Worm (Caenorhabditis elegans) whole organism, L4 larva: ENCODE data around the gene Y61A9LA.3.

Source experiments
- aly-2 ChIP-seq: sonication (generic microtip); optimal IDR thresholded peaks from 2 replicates; lab custom pipeline; 2018; ENCODE audit warnings: missing biosample characterization, missing genetic modification characterization
- duxl-1 ChIP-seq: sonication (generic microtip); optimal IDR thresholded peaks from 2 replicates; lab custom pipeline; 2016; ENCODE audit warnings: mild to moderate bottlenecking, missing genetic modification characterization, moderate library complexity, missing compliant biosample characterization; ENCODE audit not compliant: poor library complexity
- fkh-10 ChIP-seq: fragments of 150-350 bp; optimal IDR thresholded peaks from 2 replicates; lab custom pipeline; 2014; ENCODE audit warnings: missing biosample characterization, missing genetic modification reagents, missing genetic modification characterization
- hlh-11 ChIP-seq: fragments of 200-800 bp; sonication (Bioruptor generic); optimal IDR thresholded peaks from 2 replicates; lab custom pipeline; 2018; ENCODE audit warnings: mild to moderate bottlenecking, missing genetic modification characterization, missing compliant biosample characterization
- lin-13 ChIP-seq: fragments of 150-350 bp; optimal IDR thresholded peaks from 2 replicates; lab custom pipeline; 2014; ENCODE audit warnings: missing biosample characterization, missing genetic modification reagents, missing genetic modification characterization
- nhr-102 ChIP-seq: sonication (generic microtip); optimal IDR thresholded peaks from 2 replicates; lab custom pipeline; 2016; ENCODE audit warnings: mild to moderate bottlenecking, missing genetic modification characterization, moderate library complexity, missing compliant biosample characterization
- nhr-237 ChIP-seq: sonication (generic microtip); optimal IDR thresholded peaks from 2 replicates; lab custom pipeline; 2017; ENCODE audit warnings: missing biosample characterization, missing genetic modification characterization
- pha-4 ChIP-seq, 2 experiments: fragments of 150-350 bp in 1 of 2; fragments of 200-800 bp in 1 of 2; sonication (Bioruptor generic) in 1 of 2; IDR thresholded peaks in 1 of 2; optimal IDR thresholded peaks in 1 of 2; 2 replicates each; pipeline versions ENCODE4 v1.3.6 to Lab custom; 2014 to 2022; ENCODE audit warnings: missing genetic modification characterization in 2 of 2, missing genetic modification reagents in 2 of 2, missing biosample characterization in 1 of 2, missing compliant biosample characterization in 1 of 2
- php-3 ChIP-seq: fragments of 200-800 bp; sonication (Bioruptor generic); IDR thresholded peaks from 2 replicates; pipeline ENCODE4 v1.3.6; 2022; ENCODE audit warnings: missing genetic modification reagents, missing genetic modification characterization, missing compliant biosample characterization
- pqm-1 ChIP-seq: sonication (generic microtip); optimal IDR thresholded peaks from 2 replicates; lab custom pipeline; 2017; ENCODE audit warnings: missing biosample characterization, missing genetic modification characterization
- unc-130 ChIP-seq: sonication (generic microtip); optimal IDR thresholded peaks from 2 replicates; lab custom pipeline; 2016; ENCODE audit warnings: missing genetic modification reagents, missing genetic modification characterization, missing compliant biosample characterization
- ztf-11 ChIP-seq: fragments of 150-350 bp; optimal IDR thresholded peaks from 2 replicates; lab custom pipeline; 2014; ENCODE audit warnings: missing biosample characterization, missing genetic modification characterization

DNA sequence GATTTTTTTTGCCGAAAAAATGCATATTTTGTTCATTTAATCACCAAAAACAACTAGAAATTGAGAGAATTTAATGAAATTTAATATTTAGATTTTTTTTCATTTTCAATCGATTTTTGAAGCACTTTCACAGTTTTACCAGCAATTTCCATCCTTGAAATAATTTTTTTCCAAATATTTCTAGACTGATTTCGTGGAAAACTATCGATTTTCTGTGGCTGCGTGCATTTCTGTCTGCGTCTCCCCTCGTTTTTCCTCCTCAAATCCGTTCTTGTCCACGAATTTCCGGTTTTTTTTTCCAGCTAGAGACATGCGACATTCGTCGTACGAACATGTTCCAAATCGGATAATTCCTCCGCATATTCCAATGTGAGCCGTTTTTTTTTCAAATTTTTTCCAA is at the start of gene Y61A9LA.3:
- TF ChIP-seq hlh-11 (no peak), pha-4 (GFP tag; IDR thresholded peaks at IDR 0.05; lab: Robert Waterston, UW) (no peak), pha-4 (tag; optimal IDR thresholded peaks at IDR 0.05; lab: Kevin White, UChicago) (no peak), unc-130 (no peak), nhr-237 (tag; lab: Kevin White, UChicago) (no peak), php-3 (GFP tag; lab: Robert Waterston, UW) (no peak), fkh-10 (GFP tag; lab: Kevin White, UChicago) (no peak), ztf-11 (tag; lab: Kevin White, UChicago) (no peak), nhr-102 (tag; lab: Kevin White, UChicago) (no peak), lin-13 (GFP tag; lab: Kevin White, UChicago) (no peak), pqm-1 (tag; lab: Kevin White, UChicago) (no peak), duxl-1 (tag; lab: Kevin White, UChicago) (no peak), aly-2 (tag; lab: Kevin White, UChicago) (no peak)
